Worm (Caenorhabditis elegans): ENCODE results near the gene Y66D12A.13.

DNA sequence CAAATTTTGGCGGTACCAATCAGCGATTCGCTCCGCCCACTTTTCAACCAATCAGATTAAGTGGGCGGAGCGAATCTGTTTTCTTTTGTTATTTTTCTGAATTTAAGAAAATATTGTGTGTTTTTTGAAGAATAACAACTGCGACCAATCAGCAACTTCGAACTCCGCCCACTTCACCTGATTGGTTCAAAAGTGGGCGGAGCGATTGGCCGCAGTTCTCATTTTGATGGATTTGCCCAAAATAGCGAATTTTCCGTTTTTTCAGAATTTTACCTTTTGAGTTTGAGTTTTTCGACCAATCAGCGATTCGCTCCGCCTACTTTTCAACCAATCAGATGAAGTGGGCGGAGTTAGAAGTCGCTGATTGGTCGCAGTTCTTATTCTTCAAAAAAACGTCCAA lies 41.1 kb downstream of the Y66D12A.13 start:
- TF ChIP-seq ama-1 (optimal IDR thresholded peaks at IDR 0.05) = no peak
- no peak for TF ChIP-seq ama-1 (GFP tag; optimal IDR thresholded peaks at IDR 0.05)
- no peak for TF ChIP-seq akir-1 (GFP tag; optimal IDR thresholded peaks at IDR 0.05)
- no peak for TF ChIP-seq hmg-1.2 (GFP tag; IDR thresholded peaks at IDR 0.05)
- no peak for TF ChIP-seq unc-62 (GFP tag; optimal IDR thresholded peaks at IDR 0.05)
- TF ChIP-seq lin-40 (tag; optimal IDR thresholded peaks at IDR 0.05) = no peak
- no peak for TF ChIP-seq mel-28 (tag; optimal IDR thresholded peaks at IDR 0.05; ENCODE audit: borderline replicate concordance)
- no peak for TF ChIP-seq madf-3 (GFP tag; IDR thresholded peaks at IDR 0.05)
- TF ChIP-seq B0336.3 (GFP tag; IDR thresholded peaks at IDR 0.05) = no peak

Measured in whole organism, young adult.